Worm (Caenorhabditis elegans) whole organism, L4/young adult: Measurements from ENCODE around the gene B0035.21.

Experiments used
- dao-5 ChIP-seq: sonication (generic microtip); optimal IDR thresholded peaks from 2 replicates; lab custom pipeline; 2016; ENCODE audit warnings: missing genotype, missing genetic modification characterization, moderate library complexity, missing compliant biosample characterization
- him-1 ChIP-seq: sonication (generic microtip); optimal IDR thresholded peaks from 2 replicates; lab custom pipeline; 2016; ENCODE audit warnings: missing genotype, missing genetic modification reagents, missing genetic modification characterization, missing compliant biosample characterization

ce11 chrIV:11320500-11320899 is 6.6 kb upstream of the B0035.21 start, which contains the start of gene edg-1:
- TF ChIP-seq dao-5 (tag; lab: Kevin White, UChicago) (no peak), him-1 (tag; lab: Kevin White, UChicago) (no peak)
